Worm (Caenorhabditis elegans) whole organism, young adult: ENCODE results near the gene spd-3.

Experiments used
- B0261.1 ChIP-seq: sonication (generic microtip); optimal IDR thresholded peaks from 2 replicates; lab custom pipeline; 2016; ENCODE audit warnings: mild to moderate bottlenecking, missing genetic modification characterization, moderate library complexity, missing compliant biosample characterization
- B0336.3 ChIP-seq: fragments of 200-800 bp; sonication (Bioruptor generic); IDR thresholded peaks from 2 replicates; pipeline ENCODE4 v1.3.6; 2022; ENCODE audit warnings: missing genetic modification characterization, missing compliant biosample characterization
- C17E4.6 ChIP-seq: fragments of 200-800 bp; sonication (Bioruptor generic); IDR thresholded peaks from 2 replicates; pipeline ENCODE4 v1.3.6; 2022; ENCODE audit warnings: missing genetic modification reagents, missing genetic modification characterization, missing compliant biosample characterization
- D2030.7 ChIP-seq: fragments of 200-800 bp; sonication (Bioruptor generic); IDR thresholded peaks from 2 replicates; pipeline ENCODE4 v1.3.6; 2022; ENCODE audit warnings: missing genetic modification reagents, missing genetic modification characterization, missing compliant biosample characterization
- F10E7.11 ChIP-seq: sonication (generic microtip); optimal IDR thresholded peaks from 2 replicates; lab custom pipeline; 2017; ENCODE audit warnings: mild to moderate bottlenecking, missing genetic modification characterization, moderate library complexity, missing compliant biosample characterization
- F22D6.2 ChIP-seq: sonication (generic microtip); optimal IDR thresholded peaks from 2 replicates; lab custom pipeline; 2016; ENCODE audit warnings: mild to moderate bottlenecking, missing genetic modification characterization, missing compliant biosample characterization
- F23B12.7 ChIP-seq: sonication (generic microtip); optimal IDR thresholded peaks from 2 replicates; lab custom pipeline; 2017; ENCODE audit warnings: missing genetic modification characterization, mild to moderate bottlenecking, missing compliant biosample characterization, antibody characterized with exemption, moderate library complexity; ENCODE audit not compliant: insufficient read depth
- F57A8.1 ChIP-seq: fragments of 200-800 bp; sonication (Bioruptor generic); optimal IDR thresholded peaks from 2 replicates; lab custom pipeline; 2018; ENCODE audit warnings: mild to moderate bottlenecking, missing genetic modification characterization, moderate library complexity, missing compliant biosample characterization
- F57C9.4 ChIP-seq: sonication (generic microtip); optimal IDR thresholded peaks from 2 replicates; lab custom pipeline; 2017; ENCODE audit warnings: mild to moderate bottlenecking, missing genetic modification characterization, missing compliant biosample characterization
- K11D2.4 ChIP-seq: fragments of 200-800 bp; sonication (Bioruptor generic); IDR thresholded peaks from 2 replicates; pipeline ENCODE4 v1.3.6; 2022; ENCODE audit warnings: missing genetic modification reagents, missing genetic modification characterization, missing compliant biosample characterization
- Y53G8AR.9 ChIP-seq: fragments of 200-800 bp; sonication (Bioruptor generic); conservative IDR thresholded peaks from 2 replicates; pipeline ENCODE4 v1.3.6; 2022; ENCODE audit warnings: missing genetic modification reagents, missing genetic modification characterization, missing compliant biosample characterization
- Y67H2A.10 ChIP-seq: fragments of 200-800 bp; sonication (Bioruptor generic); conservative IDR thresholded peaks from 2 replicates; pipeline ENCODE4 v1.3.6; 2022; ENCODE audit warnings: missing genetic modification reagents, missing genetic modification characterization, missing compliant biosample characterization
- Y79H2A.3 ChIP-seq: fragments of 200-800 bp; sonication (Bioruptor generic); conservative IDR thresholded peaks from 2 replicates; pipeline ENCODE4 v1.3.6; 2022; ENCODE audit warnings: missing genetic modification reagents, missing genetic modification characterization, missing compliant biosample characterization
- ZK185.1 ChIP-seq: sonication (generic microtip); optimal IDR thresholded peaks from 2 replicates; lab custom pipeline; 2016; ENCODE audit warnings: mild to moderate bottlenecking, missing genetic modification characterization, missing compliant biosample characterization; ENCODE audit not compliant: poor library complexity, severe bottlenecking
- atf-7 ChIP-seq: sonication (generic microtip); optimal IDR thresholded peaks from 2 replicates; lab custom pipeline; 2017; ENCODE audit warnings: mild to moderate bottlenecking, missing genetic modification characterization, missing compliant biosample characterization
- athp-1 ChIP-seq: sonication (generic microtip); optimal IDR thresholded peaks from 2 replicates; lab custom pipeline; 2017; ENCODE audit warnings: mild to moderate bottlenecking, missing genetic modification characterization, missing compliant biosample characterization
- bed-1 ChIP-seq: fragments of 200-800 bp; sonication (Bioruptor generic); IDR thresholded peaks from 2 replicates; pipeline ENCODE4 v1.3.6; 2022; ENCODE audit warnings: missing genetic modification reagents, missing genetic modification characterization, missing compliant biosample characterization
- bed-2 ChIP-seq: fragments of 200-800 bp; sonication (Bioruptor generic); IDR thresholded peaks from 2 replicates; pipeline ENCODE4 v1.3.6; 2022; ENCODE audit warnings: missing genetic modification reagents, missing genetic modification characterization, missing compliant biosample characterization
- ceh-100 ChIP-seq: fragments of 200-800 bp; sonication (Bioruptor generic); IDR thresholded peaks from 2 replicates; pipeline ENCODE4 v1.3.6; 2022; ENCODE audit warnings: missing genetic modification reagents, missing genetic modification characterization, missing compliant biosample characterization
- ceh-27 ChIP-seq: fragments of 200-800 bp; sonication (Bioruptor generic); optimal IDR thresholded peaks from 2 replicates; lab custom pipeline; 2018; ENCODE audit warnings: mild to moderate bottlenecking, missing genetic modification characterization, moderate library complexity, missing compliant biosample characterization
- ceh-79 ChIP-seq: sonication (generic microtip); optimal IDR thresholded peaks from 2 replicates; lab custom pipeline; 2017; ENCODE audit warnings: mild to moderate bottlenecking, missing genetic modification characterization, missing compliant biosample characterization
- chd-7 ChIP-seq: sonication (generic microtip); optimal IDR thresholded peaks from 2 replicates; lab custom pipeline; 2016; ENCODE audit warnings: mild to moderate bottlenecking, missing genetic modification characterization, moderate library complexity, missing compliant biosample characterization
- dpff-1 ChIP-seq: sonication (generic microtip); optimal IDR thresholded peaks from 2 replicates; lab custom pipeline; 2017; ENCODE audit warnings: mild to moderate bottlenecking, missing genetic modification characterization, missing compliant biosample characterization
- efl-1 ChIP-seq: fragments of 150-350 bp; optimal IDR thresholded peaks from 2 replicates; lab custom pipeline; 2014; ENCODE audit warnings: missing biosample characterization, missing genetic modification reagents, missing genetic modification characterization
- egrh-3 ChIP-seq: fragments of 200-800 bp; sonication (Bioruptor generic); IDR thresholded peaks from 2 replicates; pipeline ENCODE4 v1.3.6; 2022; ENCODE audit warnings: missing genetic modification reagents, missing genetic modification characterization, missing compliant biosample characterization
- him-1 ChIP-seq: sonication (generic microtip); optimal IDR thresholded peaks from 2 replicates; lab custom pipeline; 2016; ENCODE audit warnings: missing genotype, missing genetic modification reagents, missing genetic modification characterization, missing compliant biosample characterization
- hlh-12 ChIP-seq: sonication (generic microtip); optimal IDR thresholded peaks from 2 replicates; lab custom pipeline; 2016; ENCODE audit warnings: missing genetic modification characterization, missing compliant biosample characterization
- hlh-26 ChIP-seq: fragments of 200-800 bp; sonication (Bioruptor generic); conservative IDR thresholded peaks from 2 replicates; pipeline ENCODE4 v1.3.6; 2022; ENCODE audit warnings: missing genetic modification reagents, missing genetic modification characterization, missing compliant biosample characterization
- hmg-1.2 ChIP-seq: fragments of 200-800 bp; sonication (Bioruptor generic); IDR thresholded peaks from 2 replicates; pipeline ENCODE4 v1.3.6; 2022; ENCODE audit warnings: missing genetic modification reagents, missing genetic modification characterization, missing compliant biosample characterization
- hsf-1 ChIP-seq: fragments of 200-800 bp; sonication (Bioruptor generic); IDR thresholded peaks from 2 replicates; pipeline ENCODE4 v1.3.6; 2022; ENCODE audit warnings: missing genetic modification reagents, missing genetic modification characterization, missing compliant biosample characterization
- lag-1 ChIP-seq: fragments of 200-800 bp; sonication (Bioruptor generic); IDR thresholded peaks from 2 replicates; pipeline ENCODE4 v1.3.6; 2022; ENCODE audit warnings: missing genetic modification reagents, missing genetic modification characterization, missing compliant biosample characterization
- madf-3 ChIP-seq: fragments of 200-800 bp; sonication (Bioruptor generic); IDR thresholded peaks from 2 replicates; pipeline ENCODE4 v1.3.6; 2022; ENCODE audit warnings: missing genetic modification reagents, missing genetic modification characterization, missing compliant biosample characterization
- madf-6 ChIP-seq: fragments of 200-800 bp; sonication (Bioruptor generic); IDR thresholded peaks from 2 replicates; pipeline ENCODE4 v1.3.6; 2022; ENCODE audit warnings: missing genetic modification reagents, missing genetic modification characterization, missing compliant biosample characterization
- mxl-1 ChIP-seq: sonication (generic microtip); optimal IDR thresholded peaks from 2 replicates; lab custom pipeline; 2016; ENCODE audit warnings: missing genetic modification characterization, missing compliant biosample characterization
- nfya-2 ChIP-seq: fragments of 200-800 bp; sonication (Bioruptor generic); IDR thresholded peaks from 2 replicates; pipeline ENCODE4 v1.3.6; 2022; ENCODE audit warnings: missing genetic modification reagents, missing genetic modification characterization, missing compliant biosample characterization
- pbrm-1 ChIP-seq: fragments of 200-800 bp; sonication (Bioruptor generic); IDR thresholded peaks from 2 replicates; pipeline ENCODE4 v1.3.6; 2022; ENCODE audit warnings: missing genetic modification reagents, missing genetic modification characterization, missing compliant biosample characterization
- pha-4 ChIP-seq: fragments of 150-350 bp; sonication (generic microtip); optimal IDR thresholded peaks from 2 replicates; lab custom pipeline; 2014; ENCODE audit warnings: missing biosample characterization, missing genetic modification reagents, missing genetic modification characterization
- rcor-1 ChIP-seq: fragments of 200-800 bp; sonication (Bioruptor generic); IDR thresholded peaks from 2 replicates; pipeline ENCODE4 v1.3.6; 2022; ENCODE audit warnings: missing genetic modification reagents, missing genetic modification characterization, missing compliant biosample characterization
- sea-2 ChIP-seq: fragments of 200-800 bp; sonication (Bioruptor generic); IDR thresholded peaks from 2 replicates; pipeline ENCODE4 v1.3.6; 2022; ENCODE audit warnings: missing genetic modification characterization, missing compliant biosample characterization
- snpc-1.3 ChIP-seq: sonication (generic microtip); optimal IDR thresholded peaks from 2 replicates; lab custom pipeline; 2017; ENCODE audit warnings: missing genetic modification characterization, mild to moderate bottlenecking, missing compliant biosample characterization, antibody characterized with exemption, moderate library complexity, missing genotype, missing genetic modification reagents; ENCODE audit not compliant: insufficient read depth
- snpc-4 ChIP-seq, 5 experiments: fragments of 150-350 bp in 1 of 5; sonication (generic microtip) in 4 of 5; optimal IDR thresholded peaks; 2 replicates each; lab custom pipeline; 2014 to 2018; ENCODE audit warnings: missing genetic modification characterization in 5 of 5, missing biosample characterization in 3 of 5, antibody characterized with exemption in 2 of 5, mild to moderate bottlenecking in 2 of 5, missing compliant biosample characterization in 2 of 5, missing genotype in 2 of 5, moderate library complexity in 2 of 5, missing genetic modification reagents in 1 of 5
- somi-1 ChIP-seq: fragments of 200-800 bp; sonication (Bioruptor generic); optimal IDR thresholded peaks from 2 replicates; lab custom pipeline; 2018; ENCODE audit warnings: mild to moderate bottlenecking, missing genetic modification characterization, missing compliant biosample characterization
- sptf-2 ChIP-seq: fragments of 200-800 bp; sonication (Bioruptor generic); optimal IDR thresholded peaks from 2 replicates; lab custom pipeline; 2018; ENCODE audit warnings: mild to moderate bottlenecking, missing genetic modification characterization, missing compliant biosample characterization
- tbp1 ChIP-seq: fragments of 200-800 bp; sonication (Bioruptor generic); optimal IDR thresholded peaks from 2 replicates; lab custom pipeline; 2018; ENCODE audit warnings: mild to moderate bottlenecking, missing genetic modification characterization, missing compliant biosample characterization
- tbx-9 ChIP-seq: sonication (generic microtip); optimal IDR thresholded peaks from 2 replicates; lab custom pipeline; 2016; ENCODE audit warnings: borderline replicate concordance, missing genetic modification characterization, inconsistent platforms, missing compliant biosample characterization
- unc-130 ChIP-seq: sonication (generic microtip); optimal IDR thresholded peaks from 2 replicates; lab custom pipeline; 2016; ENCODE audit warnings: missing genetic modification reagents, missing genetic modification characterization, missing compliant biosample characterization
- zfh-2 ChIP-seq: fragments of 200-800 bp; sonication (Bioruptor generic); conservative IDR thresholded peaks from 2 replicates; pipeline ENCODE4 v1.3.6; 2022; ENCODE audit warnings: missing genetic modification reagents, missing genetic modification characterization, missing compliant biosample characterization
- zim-3 ChIP-seq: sonication (generic microtip); optimal IDR thresholded peaks from 2 replicates; lab custom pipeline; 2017; ENCODE audit warnings: mild to moderate bottlenecking, missing genetic modification characterization, moderate library complexity, missing compliant biosample characterization
- ztf-6 ChIP-seq: fragments of 200-800 bp; sonication (Bioruptor generic); IDR thresholded peaks from 2 replicates; pipeline ENCODE4 v1.3.6; 2022; ENCODE audit warnings: missing genetic modification reagents, missing genetic modification characterization, missing compliant biosample characterization

Gene spd-3

ce11 chrIV:6785873-6786272 lies 23.4 kb downstream of the spd-3 start (continued):
- peak; percentile 39 for TF ChIP-seq tbp1
- TF ChIP-seq dpff-1 (tag; lab: Kevin White, UChicago), result no peak
- no peak for TF ChIP-seq nfya-2
- TF ChIP-seq bed-2 (GFP tag; lab: Robert Waterston, UW), result no peak
- TF ChIP-seq him-1, result no peak
- TF ChIP-seq F22D6.2 (tag; lab: Kevin White, UChicago), result no peak
- peak; percentile 38 for TF ChIP-seq chd-7 (tag; lab: Kevin White, UChicago)
- peak; percentile 21 for TF ChIP-seq ZK185.1 (tag; lab: Kevin White, UChicago)
- no peak for TF ChIP-seq F57A8.1 (GFP tag; lab: Kevin White, UChicago)
- TF ChIP-seq lag-1 (GFP tag; lab: Robert Waterston, UW), result no peak
- no peak for TF ChIP-seq rcor-1 (GFP tag; lab: Robert Waterston, UW)
- 0 out of 2 replicates have a peak, but pooled peaks have one; percentile 40 for TF ChIP-seq Y53G8AR.9 (GFP tag; lab: Robert Waterston, UW)
- TF ChIP-seq atf-7, result no peak
- no peak for TF ChIP-seq ztf-6 (GFP tag; lab: Robert Waterston, UW)
- no peak for TF ChIP-seq snpc-4 (GFP tag; optimal IDR thresholded peaks at IDR 0.05; lab: Kevin White, UChicago)
- TF ChIP-seq snpc-4 (tag; optimal IDR thresholded peaks at IDR 0.05; lab: Kevin White, UChicago), result peak in 3 of 4 experiments; percentile 27 to 35 (median 30)
- no peak for TF ChIP-seq ceh-79
- no peak for TF ChIP-seq hlh-12 (tag; lab: Kevin White, UChicago)
- peak; percentile 96 for TF ChIP-seq hmg-1.2 (GFP tag; lab: Robert Waterston, UW)
- TF ChIP-seq F10E7.11 (tag; lab: Kevin White, UChicago), result no peak
- TF ChIP-seq ceh-100, result no peak
- no peak for TF ChIP-seq F57C9.4 (tag; lab: Kevin White, UChicago)
- no peak for TF ChIP-seq B0261.1 (tag; lab: Kevin White, UChicago)
- no peak for TF ChIP-seq Y67H2A.10 (GFP tag; lab: Robert Waterston, UW)
- no peak for TF ChIP-seq C17E4.6
- TF ChIP-seq tbx-9 (tag; lab: Kevin White, UChicago), result no peak
- TF ChIP-seq F23B12.7, result no peak
- no peak for TF ChIP-seq sptf-2
- TF ChIP-seq pha-4 (tag; lab: Kevin White, UChicago), result peak; percentile 38
- no peak for TF ChIP-seq madf-3 (GFP tag; lab: Robert Waterston, UW)
- TF ChIP-seq snpc-1.3 (tag; lab: Kevin White, UChicago), result no peak
- TF ChIP-seq pbrm-1, result peak; percentile 65
- TF ChIP-seq zfh-2 (GFP tag; lab: Robert Waterston, UW), result no peak; the same call in none of the 2 replicates
- TF ChIP-seq K11D2.4, result peak; percentile 21; the same call in 1 of the 2 replicates
- no peak for TF ChIP-seq zim-3 (tag; lab: Kevin White, UChicago)
- TF ChIP-seq athp-1 (tag; lab: Kevin White, UChicago), result no peak
- TF ChIP-seq madf-6, result no peak
- TF ChIP-seq D2030.7 (GFP tag; lab: Robert Waterston, UW), result no peak
- TF ChIP-seq efl-1 (GFP tag; lab: Kevin White, UChicago), result no peak
- no peak for TF ChIP-seq Y79H2A.3 (GFP tag; lab: Robert Waterston, UW)
- TF ChIP-seq mxl-1, result no peak
- no peak for TF ChIP-seq sea-2 (GFP tag; lab: Robert Waterston, UW)
- TF ChIP-seq hsf-1 (GFP tag; lab: Robert Waterston, UW), result no peak
- TF ChIP-seq hlh-26 (GFP tag; lab: Robert Waterston, UW), result no peak
- peak; percentile 17; the same call in 1 of the 2 replicates for TF ChIP-seq B0336.3 (GFP tag; lab: Robert Waterston, UW)
- no peak for TF ChIP-seq egrh-3
- no peak for TF ChIP-seq unc-130 (GFP tag; lab: Kevin White, UChicago)
- no peak for TF ChIP-seq bed-1 (GFP tag; lab: Robert Waterston, UW)
- TF ChIP-seq ceh-27 (GFP tag; lab: Kevin White, UChicago), result peak; percentile 15
- TF ChIP-seq somi-1 (GFP tag; lab: Kevin White, UChicago), result no peak
